Worm (Caenorhabditis elegans) whole organism, L4/young adult: ENCODE data around the gene fbxc-51.

Experiments used
- dao-5 ChIP-seq: sonication (generic microtip); optimal IDR thresholded peaks from 2 replicates; lab custom pipeline; 2016; ENCODE audit warnings: missing genotype, missing genetic modification characterization, moderate library complexity, missing compliant biosample characterization
- him-1 ChIP-seq: sonication (generic microtip); optimal IDR thresholded peaks from 2 replicates; lab custom pipeline; 2016; ENCODE audit warnings: missing genotype, missing genetic modification reagents, missing genetic modification characterization, missing compliant biosample characterization

ce11 chrII:866801-867200 lies 1.8 kb upstream of the fbxc-51 start, which contains the start of gene Y46B2A.3:
- TF ChIP-seq him-1 (tag; lab: Kevin White, UChicago) (no peak), dao-5 (tag; lab: Kevin White, UChicago) (no peak)
